Fruit fly (Drosophila melanogaster): ENCODE data around the gene CG4338.

- no peak for TF ChIP-seq Sin3A (optimal IDR thresholded peaks at IDR 0.05)
- TF ChIP-seq psq (optimal IDR thresholded peaks at IDR 0.05), result no peak
- TF ChIP-seq h (optimal IDR thresholded peaks at IDR 0.05), result no peak
- no peak for TF ChIP-seq ttk (optimal IDR thresholded peaks at IDR 0.05)
- no peak for TF ChIP-seq Myc (optimal IDR thresholded peaks at IDR 0.05)
- no peak for TF ChIP-seq insv (optimal IDR thresholded peaks at IDR 0.05)
Measured at dm6 chr3R:15310695-15311094, 35.4 kb downstream of the CG4338 start.
